Fruit fly (Drosophila melanogaster) whole organism, wandering third instar larva: ENCODE data around the gene Calx.

Experiments used
- CG9705 ChIP-seq: fragments of 200-800 bp; sonication (Bioruptor generic); optimal IDR thresholded peaks from 2 replicates; lab custom pipeline; 2018; ENCODE audit warnings: missing biosample characterization, mild to moderate bottlenecking, missing genetic modification characterization
- CrebA ChIP-seq: fragments of 200-800 bp; sonication (Bioruptor generic); optimal IDR thresholded peaks from 2 replicates; lab custom pipeline; 2016; ENCODE audit warnings: missing biosample characterization, mild to moderate bottlenecking, missing genetic modification characterization, borderline replicate concordance
- Dif ChIP-seq: fragments of 200-275, 200-300 bp; sonication (Bioruptor generic); optimal IDR thresholded peaks from 2 replicates; lab custom pipeline; 2018; ENCODE audit warnings: missing biosample characterization, missing genetic modification characterization; ENCODE audit not compliant: partially characterized antibody
- GATAd ChIP-seq: sonication (Bioruptor generic); optimal IDR thresholded peaks from 2 replicates; lab custom pipeline; 2016; ENCODE audit warnings: missing biosample characterization, missing genetic modification characterization
- HLH106 ChIP-seq: fragments of 200-800 bp; optimal IDR thresholded peaks from 3 replicates; lab custom pipeline; 2019; ENCODE audit warnings: missing biosample characterization, mild to moderate bottlenecking, missing genetic modification characterization, moderate library complexity
- Hr78 ChIP-seq: fragments of >200 bp; optimal IDR thresholded peaks from 2 replicates; lab custom pipeline; 2017; ENCODE audit warnings: missing biosample characterization, missing genetic modification characterization
- Hr83 ChIP-seq: fragments of 200-300 bp; sonication (Bioruptor generic); optimal IDR thresholded peaks from 2 replicates; lab custom pipeline; 2016; ENCODE audit warnings: missing biosample characterization, mild to moderate bottlenecking, missing genetic modification characterization, moderate library complexity; ENCODE audit not compliant: poor library complexity, severe bottlenecking
- Myc ChIP-seq: fragments of >200 bp; optimal IDR thresholded peaks from 2 replicates; lab custom pipeline; 2017
- N ChIP-seq: fragments of >200 bp; optimal IDR thresholded peaks from 2 replicates; lab custom pipeline; 2018; ENCODE audit warnings: missing biosample characterization, missing external identifiers, missing genetic modification characterization
- OdsH ChIP-seq: fragments of 200-800 bp; sonication (Bioruptor generic); optimal IDR thresholded peaks from 2 replicates; lab custom pipeline; 2016; ENCODE audit warnings: missing biosample characterization, mild to moderate bottlenecking, missing genetic modification characterization
- Rel ChIP-seq, 2 experiments: fragments of 200-800 bp; sonication (Bioruptor generic) in 1 of 2; optimal IDR thresholded peaks; 2 replicates in 1 of 2; 3 replicates in 1 of 2; lab custom pipeline; 2016 to 2019; ENCODE audit warnings: mild to moderate bottlenecking in 2 of 2, missing biosample characterization in 2 of 2, missing genetic modification characterization in 2 of 2, moderate library complexity in 1 of 2
- Sp1 ChIP-seq: fragments of 200-800 bp; sonication (Bioruptor generic); optimal IDR thresholded peaks from 3 replicates; lab custom pipeline; 2019; ENCODE audit warnings: missing biosample characterization, mild to moderate bottlenecking, missing genetic modification characterization, moderate library complexity
- br ChIP-seq: fragments of 200-800 bp; sonication (Bioruptor generic); optimal IDR thresholded peaks from 2 replicates; lab custom pipeline; 2016; ENCODE audit warnings: missing biosample characterization, missing genetic modification characterization
- brk ChIP-seq: fragments of 200-800 bp; sonication (Bioruptor generic); optimal IDR thresholded peaks from 2 replicates; lab custom pipeline; 2016; ENCODE audit warnings: missing biosample characterization, mild to moderate bottlenecking, missing genetic modification characterization
- dl ChIP-seq, 2 experiments: fragments of 175-275, 200-275 bp in 1 of 2; fragments of 200-275 bp in 1 of 2; sonication (Bioruptor generic); optimal IDR thresholded peaks; lab custom pipeline; 2018; ENCODE audit warnings: mild to moderate bottlenecking in 2 of 2, missing biosample characterization in 2 of 2, missing genetic modification characterization in 2 of 2, moderate library complexity in 2 of 2; ENCODE audit not compliant: partially characterized antibody in 2 of 2, insufficient read depth in 1 of 2
- dmrt93B ChIP-seq: fragments of 200-800 bp; sonication (Bioruptor generic); optimal IDR thresholded peaks from 2 replicates; lab custom pipeline; 2018; ENCODE audit warnings: missing biosample characterization, mild to moderate bottlenecking, missing genetic modification characterization
- ey ChIP-seq: fragments of 200-800 bp; sonication (Bioruptor generic); optimal IDR thresholded peaks from 2 replicates; lab custom pipeline; 2016; ENCODE audit warnings: missing biosample characterization, missing genetic modification characterization
- foxo ChIP-seq, 2 experiments: fragments of 200-800 bp; sonication (Bioruptor generic); optimal IDR thresholded peaks; 2 replicates in 1 of 2; 3 replicates in 1 of 2; lab custom pipeline; 2016 to 2017; ENCODE audit warnings: missing biosample characterization in 2 of 2, missing genetic modification characterization in 2 of 2
- h ChIP-seq: fragments of 200-800 bp; sonication (Bioruptor generic); optimal IDR thresholded peaks from 3 replicates; lab custom pipeline; 2016; ENCODE audit warnings: missing biosample characterization, mild to moderate bottlenecking, missing genetic modification characterization
- jim ChIP-seq: fragments of 175-275, 200-325 bp; sonication (Bioruptor generic); optimal IDR thresholded peaks from 2 replicates; lab custom pipeline; 2016; ENCODE audit warnings: missing biosample characterization, mild to moderate bottlenecking, missing genetic modification characterization
- pan ChIP-seq: fragments of >200 bp; optimal IDR thresholded peaks from 2 replicates; lab custom pipeline; 2017
- rgr ChIP-seq: fragments of 200-800 bp; sonication (Bioruptor generic); optimal IDR thresholded peaks from 3 replicates; lab custom pipeline; 2016; ENCODE audit warnings: missing biosample characterization, mild to moderate bottlenecking, missing genetic modification characterization
- sv ChIP-seq: fragments of 200-800 bp; sonication (Bioruptor generic); optimal IDR thresholded peaks from 3 replicates; lab custom pipeline; 2016; ENCODE audit warnings: missing biosample characterization, missing genetic modification characterization
- woc ChIP-seq: sonication (Bioruptor generic); optimal IDR thresholded peaks from 2 replicates; lab custom pipeline; 2016; ENCODE audit warnings: missing biosample characterization, mild to moderate bottlenecking, missing genetic modification characterization

Gene Calx

dm6 chr3R:20989657-20990056 lies 11.7 kb downstream of the Calx start:
- peak; percentile 19 for TF ChIP-seq dmrt93B
- peak; percentile 23 for TF ChIP-seq sv
- TF ChIP-seq woc: no peak
- peak; percentile 33 for TF ChIP-seq HLH106 (tag; lab: Kevin White, UChicago)

dm6 chr3R:20990409-20990808 lies 12.4 kb downstream of the Calx start:
- no peak for TF ChIP-seq rgr (GFP tag; lab: Kevin White, UChicago)
- TF ChIP-seq Rel (GFP tag; optimal IDR thresholded peaks at IDR 0.05; lab: Kevin White, UChicago): no peak
- no peak for TF ChIP-seq Rel (tag; optimal IDR thresholded peaks at IDR 0.05; lab: Kevin White, UChicago)
- TF ChIP-seq pan (lab: Kevin White, UChicago): no peak
- TF ChIP-seq HLH106 (tag; lab: Kevin White, UChicago): no peak
- TF ChIP-seq CG9705 (GFP tag; lab: Kevin White, UChicago): no peak
- no peak for TF ChIP-seq woc
- TF ChIP-seq h (GFP tag; lab: Kevin White, UChicago): no peak
- TF ChIP-seq Sp1 (GFP tag; lab: Kevin White, UChicago): no peak
- no peak for TF ChIP-seq dl (GFP tag; optimal IDR thresholded peaks at IDR 0.05; lab: Kevin White, UChicago; ENCODE audit: insufficient read depth in 1 of 2, partially characterized antibody in 2 of 2)
- TF ChIP-seq CrebA (GFP tag; lab: Kevin White, UChicago): no peak
- TF ChIP-seq Dif (GFP tag; lab: Kevin White, UChicago): no peak
- TF ChIP-seq dmrt93B: no peak
- no peak for TF ChIP-seq OdsH (GFP tag; lab: Kevin White, UChicago)
- no peak for TF ChIP-seq sv
- TF ChIP-seq jim (GFP tag; lab: Kevin White, UChicago): no peak
- no peak for TF ChIP-seq brk (GFP tag; lab: Kevin White, UChicago)
- no peak for TF ChIP-seq Myc
- no peak for TF ChIP-seq ey (GFP tag; lab: Kevin White, UChicago)
- no peak for TF ChIP-seq Hr83 (GFP tag; lab: Kevin White, UChicago)
- TF ChIP-seq GATAd (GFP tag; lab: Kevin White, UChicago): no peak

DNA sequence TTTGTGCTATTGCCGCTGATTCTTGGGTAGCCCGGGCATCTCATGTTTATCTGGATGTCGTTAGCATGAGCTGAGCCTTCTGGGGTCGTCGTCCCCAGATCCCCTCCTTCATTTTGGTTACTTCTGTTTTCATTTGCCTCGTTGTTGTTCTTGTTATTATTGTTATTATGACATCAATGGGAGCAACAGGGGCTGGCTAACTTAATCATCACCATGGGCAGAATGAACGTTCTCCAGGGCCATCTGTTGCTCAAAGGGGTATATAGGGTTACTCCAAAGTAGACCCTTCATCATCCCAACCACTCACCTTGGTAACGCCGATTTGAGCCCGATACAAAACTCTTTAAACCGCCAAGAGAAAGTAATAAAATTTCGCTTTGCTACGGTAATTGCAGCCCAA lies 20.3 kb downstream of the Calx start:
- TF ChIP-seq jim (GFP tag; lab: Kevin White, UChicago) (no peak), OdsH (GFP tag; lab: Kevin White, UChicago) (no peak), h (GFP tag; lab: Kevin White, UChicago) (no peak), Hr78 (no peak)

DNA sequence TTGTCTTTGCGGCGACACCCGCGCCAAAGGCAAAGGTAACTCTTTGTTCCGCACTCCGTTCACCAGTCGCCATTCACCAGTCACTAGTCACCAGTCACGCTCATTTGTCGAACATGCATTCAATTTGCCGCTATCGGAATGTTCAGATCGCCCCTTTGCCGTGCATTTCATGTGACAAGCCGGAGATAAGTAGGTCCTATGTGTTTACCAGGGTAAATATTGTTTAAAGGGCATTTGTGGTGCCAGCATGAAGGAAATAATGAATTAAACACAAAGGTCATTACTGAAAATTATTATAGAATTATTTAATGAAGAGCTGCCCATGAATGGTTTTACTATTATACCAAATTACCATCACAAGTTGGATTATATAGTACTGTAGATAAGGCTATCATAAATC lies 23.1 kb downstream of the Calx start:
- TF ChIP-seq ey (GFP tag; lab: Kevin White, UChicago): no peak
- TF ChIP-seq, all 38 proteins: peak for 0

- TF ChIP-seq rgr (GFP tag; lab: Kevin White, UChicago) (no peak), CrebA (GFP tag; lab: Kevin White, UChicago) (peak; percentile 35)
- TF ChIP-seq, all 38 proteins: peak for 1
Measured at dm6 chr3R:21006967-21007366, 29.0 kb downstream of the Calx start, which contains the start of gene Alp5. Gene Alp5 (minus strand): TSS chr3R:21006990.

- no peak for TF ChIP-seq CrebA (GFP tag; lab: Kevin White, UChicago)
- no peak for TF ChIP-seq Hr83 (GFP tag; lab: Kevin White, UChicago)
- TF ChIP-seq dmrt93B: no peak
- no peak for TF ChIP-seq Rel (GFP tag; optimal IDR thresholded peaks at IDR 0.05; lab: Kevin White, UChicago)
- no peak for TF ChIP-seq Rel (tag; optimal IDR thresholded peaks at IDR 0.05; lab: Kevin White, UChicago)
Measured at dm6 chr3R:21013780-21014179, 35.8 kb downstream of the Calx start.

- no peak for TF ChIP-seq N (GFP tag; lab: Kevin White, UChicago)
- TF ChIP-seq foxo (GFP tag; optimal IDR thresholded peaks at IDR 0.05; lab: Kevin White, UChicago): peak in 1 of 2 experiments; percentile 31
- TF ChIP-seq h (GFP tag; lab: Kevin White, UChicago): peak; percentile 11
- TF ChIP-seq OdsH (GFP tag; lab: Kevin White, UChicago): peak; percentile 16
- TF ChIP-seq HLH106 (tag; lab: Kevin White, UChicago): no peak
- peak; percentile 15 for TF ChIP-seq br
- peak; percentile 26 for TF ChIP-seq Hr83 (GFP tag; lab: Kevin White, UChicago)
- no peak for TF ChIP-seq Rel (GFP tag; optimal IDR thresholded peaks at IDR 0.05; lab: Kevin White, UChicago)
- peak; percentile 13 for TF ChIP-seq Rel (tag; optimal IDR thresholded peaks at IDR 0.05; lab: Kevin White, UChicago)
Measured at dm6 chr3R:21015636-21016035, 37.7 kb downstream of the Calx start, which contains the start of gene CG5697. Gene CG5697 (plus strand): TSS chr3R:21015949.
